Worm (Caenorhabditis elegans): ENCODE data around the gene srg-34.

srg-34 gene

ce11 chrV:18586954-18587353, 22.3 kb upstream of the srg-34 start:
- TF ChIP-seq blmp-1 (tag; optimal IDR thresholded peaks at IDR 0.05): peak; percentile 83
- no peak for TF ChIP-seq lin-13 (GFP tag; optimal IDR thresholded peaks at IDR 0.05)
- no peak for TF ChIP-seq zip-4 (GFP tag; optimal IDR thresholded peaks at IDR 0.05)
- TF ChIP-seq nhr-85 (tag): peak; percentile 65
- TF ChIP-seq hlh-4 (tag; optimal IDR thresholded peaks at IDR 0.05): no peak
- no peak for TF ChIP-seq skn-1 (tag; optimal IDR thresholded peaks at IDR 0.05)
- TF ChIP-seq dsc-1 (tag; optimal IDR thresholded peaks at IDR 0.05): no peak
- no peak for TF ChIP-seq ceh-63 (GFP tag; optimal IDR thresholded peaks at IDR 0.05)
- no peak for TF ChIP-seq nhr-11 (tag; optimal IDR thresholded peaks at IDR 0.05)
- TF ChIP-seq nhr-237 (tag; optimal IDR thresholded peaks at IDR 0.05): no peak

- TF ChIP-seq lsy-2 (tag; optimal IDR thresholded peaks at IDR 0.05) (no peak), irx-1 (tag; optimal IDR thresholded peaks at IDR 0.05) (no peak), grh-1 (GFP tag; IDR thresholded peaks at IDR 0.05) (no peak), skn-1 (tag; optimal IDR thresholded peaks at IDR 0.05) (no peak), hlh-17 (GFP tag; optimal IDR thresholded peaks at IDR 0.05; ENCODE audit: borderline replicate concordance) (no peak), nhr-20 (tag; optimal IDR thresholded peaks at IDR 0.05) (no peak), pag-3 (tag; optimal IDR thresholded peaks at IDR 0.05; ENCODE audit: borderline replicate concordance, insufficient read depth) (no peak), lin-35 (GFP tag; optimal IDR thresholded peaks at IDR 0.05) (no peak), lin-39 (tag; optimal IDR thresholded peaks at IDR 0.05) (no peak), nhr-28 (tag; optimal IDR thresholded peaks at IDR 0.05) (no peak), nhr-11 (tag; optimal IDR thresholded peaks at IDR 0.05) (no peak), ces-1 (GFP tag; optimal IDR thresholded peaks at IDR 0.05) (no peak), swsn-7 (tag; optimal IDR thresholded peaks at IDR 0.05) (no peak), pax-3 (tag; optimal IDR thresholded peaks at IDR 0.05) (no peak), ceh-82 (tag; optimal IDR thresholded peaks at IDR 0.05) (no peak), nhr-84 (tag; optimal IDR thresholded peaks at IDR 0.05) (no peak)
These were observed 20.4 kb upstream of the srg-34 start for ce11 chrV:18585102-18585501.

- TF ChIP-seq nhr-71 (tag; optimal IDR thresholded peaks at IDR 0.05): no peak
- TF ChIP-seq mep-1 (tag; optimal IDR thresholded peaks at IDR 0.05): no peak
These were observed 17.7 kb upstream of the srg-34 start, which contains the start of gene txt-14 for ce11 chrV:18582358-18582757. TSS of gene txt-14 (plus strand) at chrV:18582658.

DNA sequence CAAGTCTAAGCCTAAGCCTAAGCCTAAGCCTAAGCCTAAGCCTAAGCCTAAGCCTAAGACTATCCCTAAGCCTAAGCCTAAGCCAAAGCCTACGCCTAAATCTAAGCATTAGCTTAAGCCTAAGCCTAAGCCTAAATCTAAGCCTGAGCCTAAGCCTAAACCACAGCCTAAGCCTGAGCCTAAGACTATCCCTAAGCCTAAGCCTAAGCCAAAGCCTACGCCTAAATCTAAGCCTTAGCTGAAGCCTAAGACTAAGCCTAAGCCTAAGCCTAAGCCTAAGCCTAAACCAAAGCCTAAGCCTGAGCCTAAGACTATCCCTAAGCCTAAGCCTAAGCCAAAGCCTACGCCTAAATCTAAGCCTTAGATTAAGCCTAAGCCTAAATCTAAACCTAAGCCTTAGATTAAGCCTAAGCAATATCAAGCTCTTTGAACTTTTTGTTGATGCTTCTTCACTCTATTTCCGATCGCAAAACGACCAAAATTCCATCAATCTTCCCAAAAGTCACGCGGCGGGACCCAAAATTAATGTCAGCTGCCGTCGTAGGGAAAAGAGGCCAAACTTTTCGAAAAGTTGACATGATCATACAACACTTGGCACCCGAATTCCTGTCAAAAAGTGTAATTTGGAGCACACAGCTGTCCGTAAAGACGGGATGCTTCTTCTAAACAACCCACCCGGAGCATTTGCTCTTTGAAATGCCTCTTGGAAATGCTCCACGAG, 16.9 kb upstream of the srg-34 start:
- TF ChIP-seq nhr-85 (tag) (no peak), mdl-1 (tag; optimal IDR thresholded peaks at IDR 0.05) (peak in 1 of 2 experiments; percentile 46), unc-98 (GFP tag; IDR thresholded peaks at IDR 0.05) (no peak), efl-1 (optimal IDR thresholded peaks at IDR 0.05) (peak; percentile 5 to 19), efl-1 (GFP tag; optimal IDR thresholded peaks at IDR 0.05 in 1 of 2) (peak in 1 of 2 experiments; percentile 77), tbx-2 (tag; optimal IDR thresholded peaks at IDR 0.05) (peak; percentile 49), nhr-12 (tag; optimal IDR thresholded peaks at IDR 0.05) (no peak), snu-23 (GFP tag; optimal IDR thresholded peaks at IDR 0.05) (peak; percentile 61), lin-39 (tag; optimal IDR thresholded peaks at IDR 0.05) (peak; percentile 74), snpc-4 (tag; optimal IDR thresholded peaks at IDR 0.05) (peak; percentile 3), fkh-8 (tag; optimal IDR thresholded peaks at IDR 0.05) (no peak), nhr-71 (tag; optimal IDR thresholded peaks at IDR 0.05) (peak; percentile 89), pag-3 (tag; optimal IDR thresholded peaks at IDR 0.05; ENCODE audit: borderline replicate concordance, insufficient read depth) (peak; percentile 66), rnt-1 (tag; optimal IDR thresholded peaks at IDR 0.05) (peak; percentile 83), nhr-20 (tag; optimal IDR thresholded peaks at IDR 0.05) (peak; percentile 44), lsy-2 (tag; optimal IDR thresholded peaks at IDR 0.05) (peak; percentile 44 to 63), unc-130 (tag; optimal IDR thresholded peaks at IDR 0.05) (peak; percentile 76), ceh-88 (GFP tag; IDR thresholded peaks at IDR 0.05) (no peak), lin-35 (GFP tag; optimal IDR thresholded peaks at IDR 0.05) (peak in 1 of 2 experiments; percentile 19), fkh-4 (tag; optimal IDR thresholded peaks at IDR 0.05; ENCODE audit: borderline replicate concordance) (peak; percentile 74), nhr-19 (GFP tag; conservative IDR thresholded peaks at IDR 0.05) (peak; percentile 90), ces-1 (GFP tag; optimal IDR thresholded peaks at IDR 0.05) (no peak), elt-2 (tag; optimal IDR thresholded peaks at IDR 0.05) (no peak), dpl-1 (GFP tag; optimal IDR thresholded peaks at IDR 0.05) (no peak), dsc-1 (tag; optimal IDR thresholded peaks at IDR 0.05) (peak; percentile 80), C16A3.4 (tag; optimal IDR thresholded peaks at IDR 0.05) (peak; percentile 21), ztf-4 (tag; optimal IDR thresholded peaks at IDR 0.05) (peak; percentile 27), sox-4 (tag; optimal IDR thresholded peaks at IDR 0.05) (no peak), swsn-7 (tag; optimal IDR thresholded peaks at IDR 0.05) (peak; percentile 24), grh-1 (GFP tag; IDR thresholded peaks at IDR 0.05) (no peak)

Data from whole organism, L1 larva.